Fruit fly (Drosophila melanogaster) whole organism, embryonic: ENCODE measurements around the gene CG31103.

Experiments used
- Blimp-1 ChIP-seq: fragments of 200-800 bp; sonication (Bioruptor generic); optimal IDR thresholded peaks from 3 replicates; lab custom pipeline; 2018; ENCODE audit warnings: missing biosample characterization, missing genetic modification characterization, mild to moderate bottlenecking, moderate library complexity, missing genetic modification reagents
- CG10366 ChIP-seq: fragments of 200-800 bp; sonication (Bioruptor generic); IDR thresholded peaks from 2 replicates; pipeline ENCODE4 v1.3.6; 2022; ENCODE audit warnings: missing biosample characterization, missing genetic modification characterization
- CG10462 ChIP-seq: fragments of 200-800 bp; sonication (Bioruptor generic); optimal IDR thresholded peaks from 2 replicates; lab custom pipeline; 2016; ENCODE audit warnings: missing biosample characterization, missing genetic modification characterization
- CG10543 ChIP-seq: fragments of 200-800 bp; sonication (Bioruptor generic); optimal IDR thresholded peaks from 3 replicates; lab custom pipeline; 2017; ENCODE audit warnings: missing biosample characterization, mild to moderate bottlenecking, missing genetic modification characterization, moderate library complexity
- CG11085 ChIP-seq: fragments of 200-800 bp; sonication (Bioruptor generic); IDR thresholded peaks from 2 replicates; pipeline ENCODE4 v1.3.6; 2022; ENCODE audit warnings: missing biosample characterization, missing genetic modification characterization
- CG12744 ChIP-seq: fragments of 200-800 bp; sonication (Bioruptor generic); optimal IDR thresholded peaks from 2 replicates; lab custom pipeline; 2016; ENCODE audit warnings: missing biosample characterization, missing genetic modification characterization
- CG14667 ChIP-seq: fragments of 200-800 bp; sonication (Bioruptor generic); IDR thresholded peaks from 2 replicates; pipeline ENCODE4 v1.3.6; 2022; ENCODE audit warnings: missing biosample characterization, missing genetic modification characterization
- CG14710 ChIP-seq: fragments of 200-800 bp; sonication (Bioruptor generic); optimal IDR thresholded peaks from 3 replicates; lab custom pipeline; 2019; ENCODE audit warnings: missing biosample characterization, mild to moderate bottlenecking, missing genetic modification characterization, moderate library complexity
- CG15011 ChIP-seq: fragments of 200-800 bp; sonication (Bioruptor generic); optimal IDR thresholded peaks from 3 replicates; lab custom pipeline; 2018; ENCODE audit warnings: missing biosample characterization, mild to moderate bottlenecking, missing genetic modification characterization
- CG15073 ChIP-seq: fragments of 200-800 bp; sonication (Bioruptor generic); optimal IDR thresholded peaks from 2 replicates; lab custom pipeline; 2016; ENCODE audit warnings: missing biosample characterization, missing genetic modification characterization
- CG1603 ChIP-seq: fragments of 200-800 bp; sonication (Bioruptor generic); optimal IDR thresholded peaks from 2 replicates; lab custom pipeline; 2019; ENCODE audit warnings: missing biosample characterization, mild to moderate bottlenecking, missing genetic modification characterization, moderate library complexity
- CG17361 ChIP-seq: fragments of 200-800 bp; sonication (Bioruptor generic); IDR thresholded peaks from 3 replicates; pipeline ENCODE4 v1.3.6; 2022; ENCODE audit warnings: missing biosample characterization, missing genetic modification characterization
- CG17829 ChIP-seq: fragments of 200-800 bp; optimal IDR thresholded peaks from 2 replicates; lab custom pipeline; 2019; ENCODE audit warnings: missing biosample characterization, mild to moderate bottlenecking, missing genetic modification characterization, moderate library complexity
- CG8290 ChIP-seq, 3 experiments: fragments of 200-800 bp; sonication (Bioruptor generic); optimal IDR thresholded peaks; 2 replicates each; lab custom pipeline; 2016 to 2019; ENCODE audit warnings: missing biosample characterization in 3 of 3, missing genetic modification characterization in 3 of 3, mild to moderate bottlenecking in 2 of 3, moderate library complexity in 1 of 3
- Dip3 ChIP-seq: fragments of 200-800 bp; sonication (Bioruptor generic); optimal IDR thresholded peaks from 3 replicates; lab custom pipeline; 2016; ENCODE audit warnings: missing biosample characterization, missing genetic modification characterization
- Dll ChIP-seq: fragments of 200-800 bp; sonication (Bioruptor generic); IDR thresholded peaks from 4 replicates; pipeline ENCODE4 v1.3.6; 2022; ENCODE audit warnings: missing biosample characterization, missing genetic modification characterization; ENCODE audit not compliant: partially characterized antibody
- Dp ChIP-seq: fragments of 200-800 bp; sonication (Bioruptor generic); optimal IDR thresholded peaks from 2 replicates; lab custom pipeline; 2018; ENCODE audit warnings: missing biosample characterization, mild to moderate bottlenecking, missing genetic modification characterization, moderate library complexity
- H2.0 ChIP-seq: fragments of 200-800 bp; sonication (Bioruptor generic); IDR thresholded peaks from 2 replicates; pipeline ENCODE4 v1.3.6; 2022; ENCODE audit warnings: missing biosample characterization, missing genetic modification characterization
- Hmx ChIP-seq: fragments of 200-800 bp; sonication (Bioruptor generic); optimal IDR thresholded peaks from 2 replicates; lab custom pipeline; 2016; ENCODE audit warnings: missing biosample characterization, missing genetic modification characterization
- Hr3 ChIP-seq: fragments of 200-800 bp; sonication (Bioruptor generic); optimal IDR thresholded peaks from 3 replicates; lab custom pipeline; 2016; ENCODE audit warnings: missing biosample characterization, missing genetic modification characterization
- MTF-1 ChIP-seq: fragments of 200-800 bp; sonication (Bioruptor generic); optimal IDR thresholded peaks from 2 replicates; lab custom pipeline; 2018; ENCODE audit warnings: missing biosample characterization, mild to moderate bottlenecking, missing genetic modification characterization, borderline replicate concordance
- Nf-YB ChIP-seq: fragments of 200-800 bp; sonication (Bioruptor generic); optimal IDR thresholded peaks from 3 replicates; lab custom pipeline; 2019; ENCODE audit warnings: missing biosample characterization, mild to moderate bottlenecking, missing genetic modification characterization, moderate library complexity
- Opbp ChIP-seq: fragments of 200-800 bp; sonication (Bioruptor generic); IDR thresholded peaks from 3 replicates; pipeline ENCODE4 v1.3.6; 2022; ENCODE audit warnings: missing biosample characterization, missing genetic modification characterization; ENCODE audit not compliant: partially characterized antibody
- Optix ChIP-seq: fragments of 200-800 bp; sonication (Bioruptor generic); IDR thresholded peaks from 3 replicates; pipeline ENCODE4 v1.3.6; 2022; ENCODE audit warnings: missing biosample characterization, missing genetic modification characterization
- Sry-β ChIP-seq: fragments of 200-800 bp; sonication (Bioruptor generic); optimal IDR thresholded peaks from 2 replicates; lab custom pipeline; 2018; ENCODE audit warnings: missing biosample characterization, mild to moderate bottlenecking, missing genetic modification characterization, moderate library complexity
- Sry-δ ChIP-seq: fragments of 200-800 bp; sonication (Bioruptor generic); optimal IDR thresholded peaks from 2 replicates; lab custom pipeline; 2016; ENCODE audit warnings: missing biosample characterization, missing genetic modification characterization
- Tbp ChIP-seq: fragments of >200 bp; optimal IDR thresholded peaks from 2 replicates; lab custom pipeline; 2018; ENCODE audit warnings: missing biosample characterization, missing genetic modification characterization
- ato ChIP-seq: fragments of 200-800 bp; sonication (Bioruptor generic); IDR thresholded peaks from 2 replicates; pipeline ENCODE4 v1.3.6; 2022; ENCODE audit warnings: missing biosample characterization, missing genetic modification characterization; ENCODE audit not compliant: partially characterized antibody
- corto ChIP-seq: fragments of 200-800 bp; sonication (Bioruptor generic); optimal IDR thresholded peaks from 2 replicates; lab custom pipeline; 2016; ENCODE audit warnings: missing biosample characterization, mild to moderate bottlenecking, missing genetic modification characterization, moderate library complexity
- crc ChIP-seq: fragments of 200-800 bp; sonication (Bioruptor generic); optimal IDR thresholded peaks from 2 replicates; lab custom pipeline; 2016; ENCODE audit warnings: missing biosample characterization, missing genetic modification characterization
- cwo ChIP-seq: fragments of 200-800 bp; sonication (Bioruptor generic); optimal IDR thresholded peaks from 3 replicates; lab custom pipeline; 2017; ENCODE audit warnings: missing biosample characterization, missing genetic modification characterization, mild to moderate bottlenecking, moderate library complexity, missing genetic modification reagents
- dan ChIP-seq: fragments of 200-800 bp; sonication (Bioruptor generic); IDR thresholded peaks from 2 replicates; pipeline ENCODE4 v1.3.6; 2022; ENCODE audit warnings: missing biosample characterization, missing genetic modification characterization
- fd96Cb ChIP-seq: fragments of 200-800 bp; sonication (Bioruptor generic); optimal IDR thresholded peaks from 2 replicates; lab custom pipeline; 2018; ENCODE audit warnings: missing biosample characterization, mild to moderate bottlenecking, missing genetic modification characterization, moderate library complexity
- gcm ChIP-seq: fragments of 200-800 bp; sonication (Bioruptor generic); optimal IDR thresholded peaks from 2 replicates; lab custom pipeline; 2019; ENCODE audit warnings: missing biosample characterization, mild to moderate bottlenecking, missing genetic modification characterization, moderate library complexity
- gcm2 ChIP-seq: fragments of 200-800 bp; sonication (Bioruptor generic); optimal IDR thresholded peaks from 2 replicates; lab custom pipeline; 2016; ENCODE audit warnings: missing biosample characterization, missing genetic modification characterization
- grau ChIP-seq: fragments of 200-800 bp; optimal IDR thresholded peaks from 3 replicates; lab custom pipeline; 2019; ENCODE audit warnings: missing biosample characterization, mild to moderate bottlenecking, missing genetic modification characterization, moderate library complexity
- insv ChIP-seq, 2 experiments: fragments of 200-800 bp; sonication (Bioruptor generic); optimal IDR thresholded peaks; 3 replicates each; lab custom pipeline; 2016 to 2018; ENCODE audit warnings: missing biosample characterization in 2 of 2, missing genetic modification characterization in 2 of 2
- jigr1 ChIP-seq: fragments of 200-800 bp; sonication (Bioruptor generic); IDR thresholded peaks from 3 replicates; pipeline ENCODE4 v1.3.6; 2022; ENCODE audit warnings: missing biosample characterization, missing genetic modification characterization
- lbe ChIP-seq: fragments of 200-800 bp; sonication (Bioruptor generic); optimal IDR thresholded peaks from 2 replicates; lab custom pipeline; 2016; ENCODE audit warnings: missing biosample characterization, mild to moderate bottlenecking, missing genetic modification characterization
- lmd ChIP-seq: fragments of 200-800 bp; sonication (Bioruptor generic); IDR thresholded peaks from 2 replicates; pipeline ENCODE4 v1.3.6; 2022; ENCODE audit warnings: missing biosample characterization, missing genetic modification characterization
- lov ChIP-seq, 2 experiments: fragments of 200-800 bp in 1 of 2; fragments of >200 bp in 1 of 2; sonication (Bioruptor generic) in 1 of 2; IDR thresholded peaks in 1 of 2; optimal IDR thresholded peaks in 1 of 2; 2 replicates in 1 of 2; 3 replicates in 1 of 2; pipeline versions ENCODE4 v1.3.6 to Lab custom; 2017 to 2022; ENCODE audit warnings: missing biosample characterization in 1 of 2, missing genetic modification characterization in 1 of 2
- mirr ChIP-seq: fragments of 200-800 bp; sonication (Bioruptor generic); optimal IDR thresholded peaks from 3 replicates; lab custom pipeline; 2018; ENCODE audit warnings: missing biosample characterization, mild to moderate bottlenecking, missing genetic modification characterization
- pfk ChIP-seq: fragments of 200-800 bp; sonication (Bioruptor generic); optimal IDR thresholded peaks from 2 replicates; lab custom pipeline; 2018; ENCODE audit warnings: missing biosample characterization, mild to moderate bottlenecking, missing genetic modification characterization, moderate library complexity
- ro ChIP-seq: fragments of 200-800 bp; sonication (Bioruptor generic); IDR thresholded peaks from 2 replicates; pipeline ENCODE4 v1.3.6; 2022; ENCODE audit warnings: missing biosample characterization, missing genetic modification characterization
- sima ChIP-seq: fragments of 200-800 bp; sonication (Bioruptor generic); optimal IDR thresholded peaks from 2 replicates; lab custom pipeline; 2016; ENCODE audit warnings: missing biosample characterization, missing genetic modification characterization
- stwl ChIP-seq: fragments of 200-800 bp; sonication (Bioruptor generic); optimal IDR thresholded peaks from 3 replicates; lab custom pipeline; 2018; ENCODE audit warnings: missing biosample characterization, mild to moderate bottlenecking, missing genetic modification characterization, moderate library complexity
- tna ChIP-seq: fragments of 200-800 bp; sonication (Bioruptor generic); IDR thresholded peaks from 2 replicates; pipeline ENCODE4 v1.3.6; 2022; ENCODE audit warnings: missing biosample characterization, missing genetic modification characterization; ENCODE audit not compliant: partially characterized antibody
- tx ChIP-seq: fragments of 200-800 bp; sonication (Bioruptor generic); optimal IDR thresholded peaks from 2 replicates; lab custom pipeline; 2016; ENCODE audit warnings: missing biosample characterization, missing genetic modification characterization

Gene CG31103

DNA sequence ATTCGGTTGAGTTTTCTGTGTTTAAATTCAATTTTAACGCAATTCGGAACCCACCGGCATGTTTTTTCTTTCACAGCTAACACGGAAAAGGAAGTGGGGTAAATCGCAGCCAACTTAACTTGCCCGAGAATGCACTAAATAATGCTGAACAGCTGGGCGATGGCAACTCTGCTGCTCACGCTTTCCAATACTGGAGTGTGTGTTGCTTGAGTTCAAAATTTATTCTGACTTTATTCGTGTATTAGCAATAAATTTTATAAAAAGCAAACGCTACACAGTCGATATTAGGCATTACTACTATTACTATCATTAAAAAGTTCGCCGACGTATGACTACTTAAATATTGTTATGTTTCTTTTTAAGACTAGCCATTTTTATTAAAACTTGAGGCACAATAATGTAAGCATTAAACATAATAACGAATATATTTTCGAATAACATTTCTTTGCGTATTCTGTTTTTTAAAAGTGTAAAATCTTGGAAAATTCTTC, 28.3 kb downstream of the CG31103 start, which contains the start of the genes RpS27 and Nup37 (continued):
- no peak for TF ChIP-seq Dll (GFP tag; lab: Robert Waterston, UW)
- TF ChIP-seq CG1603 (tag; lab: Kevin White, UChicago), result peak; percentile 98
- peak; percentile 97 for TF ChIP-seq H2.0 (GFP tag; lab: Robert Waterston, UW)
- peak; percentile 100 for TF ChIP-seq Opbp (GFP tag; lab: Robert Waterston, UW)
- TF ChIP-seq CG14710, result peak; percentile 97
- no peak for TF ChIP-seq lov (optimal IDR thresholded peaks at IDR 0.05; lab: Kevin White, UChicago)
- TF ChIP-seq lov (GFP tag; IDR thresholded peaks at IDR 0.05; lab: Robert Waterston, UW), result peak; percentile 99
- TF ChIP-seq mirr (GFP tag; lab: Kevin White, UChicago), result peak; percentile 100
- peak; percentile 71 for TF ChIP-seq corto
- peak; percentile 97 for TF ChIP-seq crc (GFP tag; lab: Kevin White, UChicago)
- peak; percentile 93 for TF ChIP-seq CG10462 (GFP tag; lab: Kevin White, UChicago)
- peak; percentile 80 for TF ChIP-seq Sry-β (GFP tag; lab: Kevin White, UChicago)
- TF ChIP-seq stwl (tag; lab: Kevin White, UChicago), result peak; percentile 95
- TF ChIP-seq pfk, result peak; percentile 90
- TF ChIP-seq Dp (GFP tag; lab: Kevin White, UChicago), result peak; percentile 77
- TF ChIP-seq MTF-1 (GFP tag; lab: Kevin White, UChicago), result peak; percentile 99
- peak; percentile 94 for TF ChIP-seq ro (GFP tag; lab: Robert Waterston, UW)
- peak; percentile 72; the same call in 1 of the 3 replicates for TF ChIP-seq jigr1 (GFP tag; lab: Robert Waterston, UW)
- TF ChIP-seq CG17361 (GFP tag; lab: Robert Waterston, UW), result peak; percentile 99
- TF ChIP-seq Hr3 (GFP tag; lab: Kevin White, UChicago), result peak; percentile 96
- TF ChIP-seq CG15073 (GFP tag; lab: Kevin White, UChicago), result peak; percentile 68
- peak; percentile 96 for TF ChIP-seq Optix (GFP tag; lab: Robert Waterston, UW)
- peak; percentile 91 for TF ChIP-seq lbe (GFP tag; lab: Kevin White, UChicago)
- TF ChIP-seq Blimp-1 (GFP tag; lab: Kevin White, UChicago), result peak; percentile 86
- TF ChIP-seq tna, result no peak
- peak; percentile 98 for TF ChIP-seq gcm2 (GFP tag; lab: Kevin White, UChicago)
- TF ChIP-seq Nf-YB (GFP tag; lab: Kevin White, UChicago), result peak; percentile 84
- peak; percentile 94 for TF ChIP-seq CG17829 (tag; lab: Kevin White, UChicago)
- no peak; the same call in 1 of the 2 replicates for TF ChIP-seq dan (GFP tag; lab: Robert Waterston, UW)
- peak; percentile 99 for TF ChIP-seq CG15011 (GFP tag; lab: Kevin White, UChicago)
- TF ChIP-seq Tbp, result no peak
- peak; percentile 98 for TF ChIP-seq CG8290 (GFP tag; optimal IDR thresholded peaks at IDR 0.05; lab: Kevin White, UChicago)
- peak; percentile 97 to 100 for TF ChIP-seq CG8290 (tag; optimal IDR thresholded peaks at IDR 0.05; lab: Kevin White, UChicago)
- TF ChIP-seq ato, result no peak
- TF ChIP-seq sima (GFP tag; lab: Kevin White, UChicago), result peak; percentile 97
- TF ChIP-seq tx (GFP tag; lab: Kevin White, UChicago), result peak; percentile 97
- peak; percentile 95 for TF ChIP-seq lmd
- peak; percentile 96 for TF ChIP-seq CG12744
- peak; percentile 95 for TF ChIP-seq gcm (GFP tag; lab: Kevin White, UChicago)
- TF ChIP-seq fd96Cb (tag; lab: Kevin White, UChicago), result peak; percentile 91
- peak; percentile 93 for TF ChIP-seq CG14667
- TF ChIP-seq Hmx (GFP tag; lab: Kevin White, UChicago), result peak; percentile 86
- TF ChIP-seq grau, result peak; percentile 92
- peak in 1 of 2 experiments; percentile 87 for TF ChIP-seq insv (GFP tag; optimal IDR thresholded peaks at IDR 0.05; lab: Kevin White, UChicago)
- TF ChIP-seq Dip3 (GFP tag; lab: Kevin White, UChicago), result peak; percentile 98
- peak; percentile 100 for TF ChIP-seq CG10543 (GFP tag; lab: Kevin White, UChicago)
- peak; percentile 96 for TF ChIP-seq CG10366 (GFP tag; lab: Robert Waterston, UW)
- peak; percentile 99 for TF ChIP-seq CG11085 (GFP tag; lab: Robert Waterston, UW)
- TF ChIP-seq cwo (GFP tag; lab: Kevin White, UChicago), result peak; percentile 91
- TF ChIP-seq Sry-δ (GFP tag; lab: Kevin White, UChicago), result peak; percentile 83
